Worm (Caenorhabditis elegans) whole organism, L3 larva: ENCODE data around the gene F38E1.3.

Experiments
- ZK546.5 ChIP-seq: sonication (generic microtip); optimal IDR thresholded peaks from 2 replicates; lab custom pipeline; 2017; ENCODE audit warnings: missing biosample characterization, missing genetic modification characterization
- nhr-12 ChIP-seq: fragments of 150-350 bp; optimal IDR thresholded peaks from 2 replicates; lab custom pipeline; 2014; ENCODE audit warnings: missing biosample characterization, missing genetic modification characterization

ce11 chrV:8426210-8426609 is 50.3 kb downstream of the F38E1.3 start:
- TF ChIP-seq ZK546.5 (tag; lab: Kevin White, UChicago) (no peak), nhr-12 (tag; lab: Kevin White, UChicago) (no peak)
